Fruit fly (Drosophila melanogaster) ovary, adult (tissue): ENCODE results near the gene Sr-CI.

Experiments used
- CG17801 ChIP-seq: fragments of 200-800 bp; optimal IDR thresholded peaks from 2 replicates; lab custom pipeline; 2019; ENCODE audit warnings: missing biosample characterization, mild to moderate bottlenecking, missing genetic modification characterization, moderate library complexity; ENCODE audit not compliant: partially characterized antibody

Gene Sr-CI

DNA sequence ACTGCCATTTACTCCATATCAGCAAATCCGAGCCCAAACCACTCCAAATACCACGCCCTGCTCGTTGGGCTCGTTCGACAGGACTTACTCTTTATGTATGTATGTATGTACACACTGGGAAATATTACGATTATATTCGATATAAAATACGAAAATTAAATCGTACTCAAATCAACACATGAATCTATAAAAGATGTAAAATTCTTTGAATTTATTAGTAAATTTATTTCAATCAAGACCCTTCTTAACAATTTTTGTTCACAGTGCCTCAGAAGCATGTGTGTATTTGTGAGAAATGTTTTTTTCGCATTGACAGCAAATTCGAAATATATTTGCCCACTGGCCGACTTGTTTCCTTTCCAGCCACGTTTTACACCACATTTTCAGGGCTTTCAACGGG lies 24.8 kb downstream of the Sr-CI start:
- TF ChIP-seq CG17801 (GFP tag; lab: Kevin White, UChicago): no peak

DNA sequence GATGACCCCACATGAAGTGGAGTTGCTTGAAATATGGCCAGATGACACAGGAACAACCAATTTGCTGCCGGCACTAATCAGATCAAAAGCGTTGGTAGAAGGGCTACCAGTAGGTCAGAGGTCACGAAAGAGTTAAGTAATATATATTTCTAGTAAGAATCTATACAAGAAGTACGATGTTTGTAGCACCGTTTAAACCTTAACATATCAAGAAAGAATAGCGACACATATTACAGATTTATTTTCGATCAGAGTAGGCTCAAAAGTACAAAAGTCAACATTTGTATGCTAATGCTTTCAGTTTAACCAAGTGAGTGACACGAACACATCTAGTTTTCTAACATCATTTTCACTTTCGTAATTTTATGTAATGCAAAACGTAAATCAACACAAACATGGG lies 27.5 kb downstream of the Sr-CI start, which contains the start of gene CG2955:
TSS of gene CG2955 (plus strand) at position 301 of the 400 bp plus-strand sequence.
- TF ChIP-seq CG17801 (GFP tag; lab: Kevin White, UChicago): no peak

DNA sequence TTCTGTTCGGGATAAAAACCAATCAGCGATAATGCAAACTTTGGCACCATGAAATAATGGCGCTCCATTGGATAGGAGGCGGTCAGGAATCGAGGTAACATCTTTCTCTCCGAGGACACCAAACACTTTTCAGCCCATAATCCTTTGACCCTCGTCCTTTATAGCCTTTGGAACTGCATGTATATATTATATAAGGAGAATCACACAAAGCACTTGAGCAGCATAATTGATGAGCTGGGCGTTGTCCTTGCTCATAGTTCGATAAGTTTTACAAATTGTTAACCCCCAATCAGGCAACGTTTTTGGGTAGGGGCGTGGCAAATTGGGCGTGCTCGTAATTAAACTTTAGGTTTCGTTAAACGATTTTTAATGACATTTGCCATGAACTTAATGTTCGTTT lies 44.5 kb downstream of the Sr-CI start, which contains the start of gene Or24a:
TSS of gene Or24a (minus strand) at position 101 of the 400 bp plus-strand sequence.
- TF ChIP-seq CG17801 (GFP tag; lab: Kevin White, UChicago): no peak
